Fruit fly (Drosophila melanogaster) whole organism, adult: ENCODE measurements around the gene CG15336.

ENCODE experiments used
- CG11617 ChIP-seq: fragments of 200-800 bp; sonication (Bioruptor generic); optimal IDR thresholded peaks from 2 replicates; lab custom pipeline; 2017; ENCODE audit warnings: mild to moderate bottlenecking, missing biosample characterization, missing genetic modification reagents, missing genetic modification characterization
- CG12768 ChIP-seq: fragments of 200-800 bp; sonication (Bioruptor generic); optimal IDR thresholded peaks from 2 replicates; lab custom pipeline; 2017; ENCODE audit warnings: missing biosample characterization, missing genetic modification characterization, mild to moderate bottlenecking, moderate library complexity, missing genetic modification reagents
- CG14711 ChIP-seq: fragments of 200-800 bp; sonication (Bioruptor generic); optimal IDR thresholded peaks from 2 replicates; lab custom pipeline; 2018; ENCODE audit warnings: missing biosample characterization, mild to moderate bottlenecking, missing genetic modification characterization, moderate library complexity
- CG1620 ChIP-seq: fragments of 200-800 bp; sonication (Bioruptor generic); optimal IDR thresholded peaks from 2 replicates; lab custom pipeline; 2016; ENCODE audit warnings: missing biosample characterization, missing genetic modification characterization
- CG33017 ChIP-seq: fragments of 200-800 bp; sonication (Bioruptor generic); optimal IDR thresholded peaks from 2 replicates; lab custom pipeline; 2018; ENCODE audit warnings: missing biosample characterization, mild to moderate bottlenecking, missing genetic modification characterization, moderate library complexity
- CG5204 ChIP-seq: fragments of 200-800 bp; sonication (Bioruptor generic); optimal IDR thresholded peaks from 2 replicates; lab custom pipeline; 2016; ENCODE audit warnings: missing biosample characterization, missing genetic modification characterization
- CG7045 ChIP-seq: fragments of 200-800 bp; sonication (Bioruptor generic); optimal IDR thresholded peaks from 2 replicates; lab custom pipeline; 2017; ENCODE audit warnings: missing biosample characterization, mild to moderate bottlenecking, missing genetic modification characterization
- CG7101 ChIP-seq: fragments of 200-800 bp; sonication (Bioruptor generic); optimal IDR thresholded peaks from 2 replicates; lab custom pipeline; 2018; ENCODE audit warnings: missing biosample characterization, mild to moderate bottlenecking, missing genetic modification characterization, moderate library complexity
- Clk ChIP-seq: fragments of 200-800 bp; sonication (Bioruptor generic); optimal IDR thresholded peaks from 2 replicates; lab custom pipeline; 2017; ENCODE audit warnings: missing biosample characterization, missing genetic modification characterization
- Crg-1 ChIP-seq: fragments of 200-800 bp; sonication (Bioruptor generic); optimal IDR thresholded peaks from 2 replicates; lab custom pipeline; 2016; ENCODE audit warnings: missing biosample characterization, missing genetic modification characterization
- Hr96 ChIP-seq: fragments of 200-800 bp; sonication (Bioruptor generic); optimal IDR thresholded peaks from 2 replicates; lab custom pipeline; 2016; ENCODE audit warnings: missing biosample characterization, missing genetic modification characterization
- Mnt ChIP-seq: fragments of 200-800 bp; sonication (Bioruptor generic); optimal IDR thresholded peaks from 2 replicates; lab custom pipeline; 2016; ENCODE audit warnings: missing biosample characterization, mild to moderate bottlenecking, missing genetic modification characterization
- bab1 ChIP-seq: fragments of 200-800 bp; sonication (Bioruptor generic); optimal IDR thresholded peaks from 3 replicates; lab custom pipeline; 2019; ENCODE audit warnings: missing biosample characterization, mild to moderate bottlenecking, missing genetic modification characterization, moderate library complexity
- cic ChIP-seq: fragments of 200-800 bp; sonication (Bioruptor generic); optimal IDR thresholded peaks from 2 replicates; lab custom pipeline; 2017; ENCODE audit warnings: missing biosample characterization, mild to moderate bottlenecking, missing genetic modification characterization, moderate library complexity
- cnc ChIP-seq, 2 experiments: fragments of >200 bp; optimal IDR thresholded peaks; 2 replicates each; lab custom pipeline; 2017
- kay ChIP-seq: fragments of 200-800 bp; sonication (Bioruptor generic); peaks from one replicate; lab custom pipeline; 2016; ENCODE audit warnings: missing biosample characterization, missing genetic modification characterization, borderline replicate concordance
- ovo ChIP-seq: fragments of 200-800 bp; sonication (Bioruptor generic); optimal IDR thresholded peaks from 2 replicates; lab custom pipeline; 2016; ENCODE audit warnings: missing biosample characterization, missing genetic modification characterization
- pad ChIP-seq: fragments of 200-800 bp; sonication (Bioruptor generic); optimal IDR thresholded peaks from 3 replicates; lab custom pipeline; 2017; ENCODE audit warnings: missing biosample characterization, missing genetic modification characterization, mild to moderate bottlenecking, moderate library complexity, missing genetic modification reagents
- tj ChIP-seq: fragments of 200-800 bp; sonication (Bioruptor generic); optimal IDR thresholded peaks from 3 replicates; lab custom pipeline; 2017; ENCODE audit warnings: missing biosample characterization, mild to moderate bottlenecking, missing genetic modification characterization, moderate library complexity
- toe ChIP-seq: fragments of 200-800 bp; sonication (Bioruptor generic); optimal IDR thresholded peaks from 2 replicates; lab custom pipeline; 2016; ENCODE audit warnings: missing biosample characterization, missing genetic modification characterization

CG15336 gene

DNA sequence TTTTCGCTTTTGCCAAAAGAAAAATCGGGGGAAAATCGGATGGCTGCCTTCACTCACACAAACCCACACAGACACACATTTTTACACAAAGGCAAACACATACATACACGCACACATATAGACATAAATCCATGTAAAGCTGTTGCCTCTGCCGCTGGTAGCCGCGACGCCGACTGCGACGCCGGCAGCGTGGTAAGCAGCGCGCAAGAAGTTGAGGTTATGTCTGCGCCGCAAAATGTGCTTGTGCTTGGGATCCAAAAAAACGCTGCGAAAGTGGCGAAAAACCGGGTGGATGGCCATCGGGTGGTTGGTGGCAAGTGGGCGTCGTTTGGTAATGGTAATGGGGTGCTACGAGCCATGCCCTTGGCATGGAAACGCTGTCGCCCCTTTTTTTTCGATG, 32.1 kb downstream of the CG15336 start:
- no peak for TF ChIP-seq CG1620 (GFP tag; lab: Kevin White, UChicago)
- no peak for TF ChIP-seq CG12768
- TF ChIP-seq pad (GFP tag; lab: Kevin White, UChicago) = no peak
- TF ChIP-seq Mnt = no peak
- no peak for TF ChIP-seq CG7045 (GFP tag; lab: Kevin White, UChicago)
- no peak for TF ChIP-seq bab1 (GFP tag; lab: Kevin White, UChicago)
- TF ChIP-seq cic (GFP tag; lab: Kevin White, UChicago) = no peak
- no peak for TF ChIP-seq Hr96
- TF ChIP-seq ovo (GFP tag; lab: Kevin White, UChicago) = no peak
- TF ChIP-seq CG5204 (GFP tag; lab: Kevin White, UChicago) = no peak
- no peak for TF ChIP-seq Clk (GFP tag; lab: Kevin White, UChicago)
- no peak for TF ChIP-seq cnc (optimal IDR thresholded peaks at IDR 0.05; lab: Kevin White, UChicago)
- TF ChIP-seq CG14711 (tag; lab: Kevin White, UChicago) = no peak
- TF ChIP-seq CG11617 (GFP tag; lab: Kevin White, UChicago) = no peak
- TF ChIP-seq tj (GFP tag; lab: Kevin White, UChicago) = no peak
- TF ChIP-seq Crg-1 = no peak
- no peak for TF ChIP-seq CG33017
- TF ChIP-seq CG7101 (tag; lab: Kevin White, UChicago) = no peak
- no peak for TF ChIP-seq toe (GFP tag; lab: Kevin White, UChicago)

DNA sequence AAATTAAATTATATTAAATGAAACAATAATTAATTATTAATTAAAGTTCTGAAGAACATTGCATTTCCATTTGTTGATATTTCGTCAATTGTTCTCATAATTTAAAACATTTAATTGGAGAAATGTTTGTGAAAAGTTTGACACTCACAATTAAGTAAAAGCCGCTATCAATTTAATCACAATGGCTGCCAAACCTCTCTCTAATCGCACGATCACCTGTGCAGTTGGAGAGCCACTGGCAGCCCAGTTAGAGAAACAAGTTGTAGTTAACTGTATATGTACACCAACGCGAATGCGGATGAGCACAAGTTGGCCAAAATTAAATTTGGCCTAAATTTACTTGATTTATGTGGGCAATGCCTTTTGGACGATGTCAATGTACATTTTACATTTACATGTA, 44.4 kb downstream of the CG15336 start:
- TF ChIP-seq CG7045 (GFP tag; lab: Kevin White, UChicago) (no peak), cnc (optimal IDR thresholded peaks at IDR 0.05; lab: Kevin White, UChicago) (no peak), Crg-1 (no peak), CG14711 (tag; lab: Kevin White, UChicago) (no peak), Hr96 (no peak), kay (GFP tag; lab: Kevin White, UChicago) (no peak), CG11617 (GFP tag; lab: Kevin White, UChicago) (no peak), CG7101 (tag; lab: Kevin White, UChicago) (no peak), toe (GFP tag; lab: Kevin White, UChicago) (no peak), Clk (GFP tag; lab: Kevin White, UChicago) (no peak), CG12768 (no peak)

DNA sequence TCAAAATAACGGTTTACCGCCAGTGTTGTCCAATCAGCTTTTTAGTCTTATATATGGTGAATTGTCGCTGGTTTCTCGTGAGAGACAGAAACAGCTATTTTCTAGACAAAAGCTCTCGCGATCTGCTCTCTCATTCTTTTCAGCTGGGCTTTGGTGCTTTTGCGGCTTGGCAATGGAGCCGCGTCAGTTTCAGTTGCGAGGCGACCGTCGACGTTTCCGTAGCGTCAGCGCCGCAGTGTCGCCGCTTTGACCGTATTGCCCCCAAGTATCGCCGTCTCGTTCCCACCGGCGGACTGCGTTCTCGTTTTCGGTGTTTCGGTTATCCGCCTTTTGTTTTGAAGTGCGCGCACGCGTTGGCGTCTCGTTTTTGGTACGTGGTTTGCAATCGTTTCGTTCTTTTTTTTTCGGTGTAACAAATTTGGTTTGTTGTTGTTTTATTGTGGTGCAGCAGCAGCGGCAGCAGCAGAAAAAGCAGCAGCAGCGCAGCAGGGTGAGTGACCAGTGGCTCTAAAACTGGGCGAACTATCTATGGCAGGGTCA, 45.3 kb downstream of the CG15336 start:
- TF ChIP-seq Hr96 (no peak), CG7101 (tag; lab: Kevin White, UChicago) (peak; percentile 22), CG1620 (GFP tag; lab: Kevin White, UChicago) (peak; percentile 18), CG5204 (GFP tag; lab: Kevin White, UChicago) (no peak), toe (GFP tag; lab: Kevin White, UChicago) (peak; percentile 30), CG14711 (tag; lab: Kevin White, UChicago) (no peak), bab1 (GFP tag; lab: Kevin White, UChicago) (peak; percentile 87), Mnt (peak; percentile 16), kay (GFP tag; lab: Kevin White, UChicago) (peak; percentile 85), CG12768 (peak; percentile 28), tj (GFP tag; lab: Kevin White, UChicago) (peak; percentile 74), pad (GFP tag; lab: Kevin White, UChicago) (peak; percentile 8), cic (GFP tag; lab: Kevin White, UChicago) (no peak), CG33017 (no peak), Clk (GFP tag; lab: Kevin White, UChicago) (no peak), cnc (optimal IDR thresholded peaks at IDR 0.05; lab: Kevin White, UChicago) (no peak), ovo (GFP tag; lab: Kevin White, UChicago) (peak; percentile 90), CG7045 (GFP tag; lab: Kevin White, UChicago) (no peak)

DNA sequence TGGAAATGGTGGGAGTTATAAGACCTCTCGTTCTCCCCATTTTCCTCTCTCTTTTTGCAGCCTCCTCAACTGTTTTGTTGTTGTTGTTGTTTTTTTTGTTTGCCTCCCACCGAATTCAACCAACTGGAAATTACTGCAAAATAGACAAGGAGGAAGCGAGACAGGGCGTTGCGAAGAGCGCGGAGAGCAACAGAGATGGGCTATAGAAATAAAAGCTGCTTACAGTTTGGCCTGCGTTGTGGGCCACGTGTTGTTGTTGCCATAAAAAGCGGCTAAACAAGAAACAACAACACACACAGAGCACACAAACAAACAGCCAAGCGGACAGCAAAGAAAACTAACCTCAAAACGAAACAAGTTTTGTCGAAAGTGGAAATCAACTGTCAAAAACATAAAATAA, 46.8 kb downstream of the CG15336 start:
- no peak for TF ChIP-seq bab1 (GFP tag; lab: Kevin White, UChicago)
- TF ChIP-seq CG7101 (tag; lab: Kevin White, UChicago) = no peak
- no peak for TF ChIP-seq kay (GFP tag; lab: Kevin White, UChicago)
- TF ChIP-seq CG14711 (tag; lab: Kevin White, UChicago) = no peak
- TF ChIP-seq ovo (GFP tag; lab: Kevin White, UChicago) = no peak
- TF ChIP-seq CG7045 (GFP tag; lab: Kevin White, UChicago) = no peak
- no peak for TF ChIP-seq Crg-1
- TF ChIP-seq Mnt = no peak
- TF ChIP-seq Clk (GFP tag; lab: Kevin White, UChicago) = no peak
- TF ChIP-seq CG1620 (GFP tag; lab: Kevin White, UChicago) = no peak
- TF ChIP-seq CG12768 = no peak
- no peak for TF ChIP-seq cic (GFP tag; lab: Kevin White, UChicago)

DNA sequence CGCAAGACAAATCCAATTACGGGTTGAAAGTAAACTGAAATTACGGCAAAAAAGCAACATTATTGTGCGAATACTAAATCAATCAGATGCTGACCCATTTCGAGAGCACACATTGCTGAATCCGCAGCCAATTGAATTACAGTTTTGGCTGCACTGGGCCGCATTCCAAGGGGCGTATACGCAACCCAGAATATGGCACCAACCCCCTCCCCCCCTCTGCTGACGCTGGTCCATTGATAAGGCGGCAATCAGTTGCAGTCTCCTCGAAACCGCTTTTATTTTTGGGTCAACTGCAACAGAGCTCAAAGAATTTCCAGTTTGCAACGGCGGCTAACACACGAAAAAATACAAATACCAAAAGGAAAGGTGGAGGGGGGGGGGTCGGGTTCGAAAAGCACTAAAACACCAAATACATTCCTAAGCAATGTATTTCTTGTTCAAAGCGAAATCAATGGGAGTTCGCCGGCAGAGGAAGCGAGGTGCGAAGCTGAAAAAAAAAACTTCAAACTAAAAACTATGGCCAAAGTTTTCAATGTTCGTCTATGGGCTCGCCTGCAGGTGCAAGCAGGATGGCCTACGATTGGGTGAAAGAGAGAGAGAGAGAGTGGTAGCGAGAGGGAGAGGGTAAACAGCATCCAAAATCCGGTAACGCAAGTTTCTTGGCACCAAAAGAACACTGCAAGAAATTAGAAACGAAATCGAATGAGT, 47.9 kb downstream of the CG15336 start:
- TF ChIP-seq Crg-1 (no peak), CG1620 (GFP tag; lab: Kevin White, UChicago) (no peak), Hr96 (no peak), kay (GFP tag; lab: Kevin White, UChicago) (no peak), CG33017 (no peak), CG12768 (no peak), toe (GFP tag; lab: Kevin White, UChicago) (no peak), pad (GFP tag; lab: Kevin White, UChicago) (no peak), Clk (GFP tag; lab: Kevin White, UChicago) (no peak), CG5204 (GFP tag; lab: Kevin White, UChicago) (no peak), CG11617 (GFP tag; lab: Kevin White, UChicago) (no peak), ovo (GFP tag; lab: Kevin White, UChicago) (no peak), CG14711 (tag; lab: Kevin White, UChicago) (no peak), cic (GFP tag; lab: Kevin White, UChicago) (no peak), tj (GFP tag; lab: Kevin White, UChicago) (no peak), CG7045 (GFP tag; lab: Kevin White, UChicago) (no peak), bab1 (GFP tag; lab: Kevin White, UChicago) (no peak), cnc (optimal IDR thresholded peaks at IDR 0.05; lab: Kevin White, UChicago) (no peak), CG7101 (tag; lab: Kevin White, UChicago) (no peak), Mnt (no peak)
